Worm (Caenorhabditis elegans): Measurements from ENCODE around the gene T01H3.5.

DNA sequence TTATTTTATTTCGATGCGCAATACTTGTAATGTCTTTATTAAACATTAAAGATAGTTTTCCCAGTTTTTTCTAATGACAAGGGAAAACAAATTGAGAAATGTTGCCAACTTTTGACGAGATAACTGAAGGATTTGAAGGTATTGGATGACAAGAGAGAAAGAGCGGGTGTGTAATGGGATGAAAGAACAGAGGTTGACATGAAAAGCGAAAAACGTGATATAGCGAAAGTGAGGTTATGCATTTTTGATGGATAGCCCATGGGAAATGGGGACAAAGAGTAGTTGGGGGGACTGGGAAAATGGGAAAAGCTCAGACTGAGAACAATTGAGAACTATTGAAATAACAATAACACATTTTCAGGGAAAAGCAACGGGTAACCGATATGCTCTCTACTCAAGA lies 15.8 kb downstream of the T01H3.5 start:
- TF ChIP-seq unc-62 (GFP tag; optimal IDR thresholded peaks at IDR 0.05) (no peak), snpc-4 (tag; optimal IDR thresholded peaks at IDR 0.05) (no peak), sma-9 (GFP tag; optimal IDR thresholded peaks at IDR 0.05) (no peak), sma-9 (tag; optimal IDR thresholded peaks at IDR 0.05) (no peak), lin-13 (GFP tag; optimal IDR thresholded peaks at IDR 0.05) (no peak), F13H6.1 (tag; optimal IDR thresholded peaks at IDR 0.05) (no peak), mdl-1 (tag; optimal IDR thresholded peaks at IDR 0.05) (no peak), elt-1 (tag; optimal IDR thresholded peaks at IDR 0.05) (no peak), ztf-11 (tag; optimal IDR thresholded peaks at IDR 0.05) (no peak), nhr-77 (tag; optimal IDR thresholded peaks at IDR 0.05) (no peak), aly-2 (tag; optimal IDR thresholded peaks at IDR 0.05) (no peak), lin-39 (tag; optimal IDR thresholded peaks at IDR 0.05) (no peak), skn-1 (tag; optimal IDR thresholded peaks at IDR 0.05) (no peak), fos-1 (tag; optimal IDR thresholded peaks at IDR 0.05) (no peak)

Data from whole organism, L2 larva.